Fruit fly (Drosophila melanogaster) whole organism, prepupa: ENCODE data around the gene ft.
A peak's percentile ranks its signal among the peaks of the same experiment; 100 is the strongest.

Source experiments
- Blimp-1 ChIP-seq: fragments of 200-800 bp; sonication (Bioruptor generic); optimal IDR thresholded peaks from 3 replicates; lab custom pipeline; 2017; ENCODE audit warnings: missing biosample characterization, missing genetic modification characterization, mild to moderate bottlenecking, moderate library complexity, missing genetic modification reagents
- CG10669 ChIP-seq: fragments of 200-800 bp; sonication (Bioruptor generic); optimal IDR thresholded peaks from 3 replicates; lab custom pipeline; 2018; ENCODE audit warnings: missing biosample characterization, mild to moderate bottlenecking, missing genetic modification characterization, moderate library complexity
- CG11294 ChIP-seq: fragments of 200-800 bp; sonication (Bioruptor generic); IDR thresholded peaks from 2 replicates; pipeline ENCODE4 v1.3.6; 2022; ENCODE audit warnings: missing biosample characterization, missing genetic modification characterization
- CG11762 ChIP-seq: fragments of 200-800 bp; sonication (Bioruptor generic); optimal IDR thresholded peaks from 3 replicates; lab custom pipeline; 2016; ENCODE audit warnings: missing biosample characterization, missing genetic modification characterization; ENCODE audit not compliant: insufficient read depth
- CG15336 ChIP-seq: fragments of 200-800 bp; sonication (Bioruptor generic); IDR thresholded peaks from 2 replicates; pipeline ENCODE4 v1.3.6; 2022; ENCODE audit warnings: missing biosample characterization, missing genetic modification characterization
- CG16779 ChIP-seq: fragments of 200-800 bp; sonication (Bioruptor generic); optimal IDR thresholded peaks from 3 replicates; lab custom pipeline; 2017; ENCODE audit warnings: missing biosample characterization, mild to moderate bottlenecking, missing genetic modification characterization
- CG3032 ChIP-seq: fragments of 200-800 bp; optimal IDR thresholded peaks from 2 replicates; lab custom pipeline; 2019; ENCODE audit warnings: missing biosample characterization, mild to moderate bottlenecking, missing genetic modification characterization, moderate library complexity
- CG31627 ChIP-seq: fragments of 200-800 bp; sonication (Bioruptor generic); optimal IDR thresholded peaks from 3 replicates; lab custom pipeline; 2016; ENCODE audit warnings: missing biosample characterization, missing genetic modification characterization
- CG32006 ChIP-seq: fragments of 200-800 bp; sonication (Bioruptor generic); optimal IDR thresholded peaks from 3 replicates; lab custom pipeline; 2017; ENCODE audit warnings: missing biosample characterization, mild to moderate bottlenecking, missing genetic modification characterization
- CG3919 ChIP-seq: fragments of 200-800 bp; sonication (Bioruptor generic); optimal IDR thresholded peaks from 3 replicates; lab custom pipeline; 2016; ENCODE audit warnings: missing biosample characterization, missing genetic modification characterization
- CG4318 ChIP-seq: fragments of 200-800 bp; sonication (Bioruptor generic); optimal IDR thresholded peaks from 3 replicates; lab custom pipeline; 2017; ENCODE audit warnings: missing biosample characterization, mild to moderate bottlenecking, missing genetic modification characterization
- CG6163 ChIP-seq: fragments of 200-800 bp; sonication (Bioruptor generic); IDR thresholded peaks from 3 replicates; pipeline ENCODE4 v1.3.6; 2022; ENCODE audit warnings: missing biosample characterization, missing genetic modification characterization
- CG6276 ChIP-seq: fragments of 200-800 bp; sonication (Bioruptor generic); optimal IDR thresholded peaks from 2 replicates; lab custom pipeline; 2017; ENCODE audit warnings: missing biosample characterization, mild to moderate bottlenecking, missing genetic modification characterization
- CG6792 ChIP-seq: fragments of 200-800 bp; sonication (Bioruptor generic); optimal IDR thresholded peaks from 3 replicates; lab custom pipeline; 2016; ENCODE audit warnings: missing biosample characterization, missing genetic modification characterization
- CG6808 ChIP-seq: fragments of 200-800 bp; sonication (Bioruptor generic); optimal IDR thresholded peaks from 3 replicates; lab custom pipeline; 2017; ENCODE audit warnings: missing biosample characterization, missing genetic modification characterization, mild to moderate bottlenecking, moderate library complexity, missing genetic modification reagents
- CG6854 ChIP-seq: fragments of 200-800 bp; sonication (Bioruptor generic); optimal IDR thresholded peaks from 2 replicates; lab custom pipeline; 2017; ENCODE audit warnings: missing biosample characterization, mild to moderate bottlenecking, missing genetic modification characterization
- CG7368 ChIP-seq: fragments of 200-800 bp; sonication (Bioruptor generic); optimal IDR thresholded peaks from 3 replicates; lab custom pipeline; 2016; ENCODE audit warnings: missing biosample characterization, missing genetic modification characterization
- Eip78C ChIP-seq: fragments of 200-800 bp; sonication (Bioruptor generic); peaks from one replicate; lab custom pipeline; 2016; ENCODE audit warnings: missing biosample characterization, missing genetic modification characterization
- Ets96B ChIP-seq: fragments of 200-800 bp; optimal IDR thresholded peaks from 2 replicates; lab custom pipeline; 2019; ENCODE audit warnings: missing biosample characterization, mild to moderate bottlenecking, missing genetic modification characterization, moderate library complexity
- Gug ChIP-seq: fragments of 200-800 bp; sonication (Bioruptor generic); IDR thresholded peaks from 2 replicates; pipeline ENCODE4 v1.3.6; 2022; ENCODE audit warnings: missing biosample characterization, missing genetic modification characterization
- Hr4 ChIP-seq: fragments of 200-800 bp; sonication (Bioruptor generic); optimal IDR thresholded peaks from 3 replicates; lab custom pipeline; 2016; ENCODE audit warnings: missing biosample characterization, missing genetic modification characterization
- Lpt ChIP-seq: fragments of 200-800 bp; sonication (Bioruptor generic); optimal IDR thresholded peaks from 3 replicates; lab custom pipeline; 2016; ENCODE audit warnings: missing biosample characterization, missing genetic modification characterization
- Met ChIP-seq: fragments of 200-800 bp; sonication (Bioruptor generic); optimal IDR thresholded peaks from 3 replicates; lab custom pipeline; 2016; ENCODE audit warnings: missing biosample characterization, missing genetic modification characterization
- Smox ChIP-seq: fragments of 200-800 bp; sonication (Bioruptor generic); optimal IDR thresholded peaks from 3 replicates; lab custom pipeline; 2016; ENCODE audit warnings: missing biosample characterization, missing genetic modification characterization
- Sox102F ChIP-seq: fragments of 200-800 bp; sonication (Bioruptor generic); optimal IDR thresholded peaks from 2 replicates; lab custom pipeline; 2016; ENCODE audit warnings: missing biosample characterization, mild to moderate bottlenecking, missing genetic modification characterization
- Sox14 ChIP-seq: fragments of 200-800 bp; sonication (Bioruptor generic); optimal IDR thresholded peaks from 3 replicates; lab custom pipeline; 2016; ENCODE audit warnings: missing biosample characterization, missing genetic modification characterization
- Sox15 ChIP-seq: fragments of 200-800 bp; sonication (Bioruptor generic); optimal IDR thresholded peaks from 3 replicates; lab custom pipeline; 2016; ENCODE audit warnings: missing biosample characterization, missing genetic modification characterization
- achi ChIP-seq: fragments of 200-800 bp; sonication (Bioruptor generic); optimal IDR thresholded peaks from 3 replicates; lab custom pipeline; 2016; ENCODE audit warnings: missing biosample characterization, missing genetic modification characterization
- acj6 ChIP-seq: fragments of 200-800 bp; sonication (Bioruptor generic); optimal IDR thresholded peaks from 3 replicates; lab custom pipeline; 2016; ENCODE audit warnings: missing biosample characterization, missing genetic modification characterization
- cyc ChIP-seq: fragments of 200-800 bp; sonication (Bioruptor generic); optimal IDR thresholded peaks from 3 replicates; lab custom pipeline; 2016; ENCODE audit warnings: missing biosample characterization, missing genetic modification characterization
- dac ChIP-seq: fragments of 200-800 bp; sonication (Bioruptor generic); optimal IDR thresholded peaks from 2 replicates; lab custom pipeline; 2017; ENCODE audit warnings: missing biosample characterization, mild to moderate bottlenecking, missing genetic modification characterization
- dsx ChIP-seq: fragments of 200-800 bp; optimal IDR thresholded peaks from 3 replicates; lab custom pipeline; 2019; ENCODE audit warnings: missing biosample characterization, mild to moderate bottlenecking, missing genetic modification characterization, moderate library complexity; ENCODE audit not compliant: poor library complexity, severe bottlenecking
- eg ChIP-seq: fragments of 200-800 bp; sonication (Bioruptor generic); IDR thresholded peaks from 3 replicates; pipeline ENCODE4 v1.3.6; 2022; ENCODE audit warnings: missing biosample characterization, missing genetic modification characterization
- esn ChIP-seq: fragments of 200-800 bp; sonication (Bioruptor generic); optimal IDR thresholded peaks from 2 replicates; lab custom pipeline; 2016; ENCODE audit warnings: missing biosample characterization, mild to moderate bottlenecking, missing genetic modification characterization, moderate library complexity
- fd59A ChIP-seq: fragments of 200-800 bp; sonication (Bioruptor generic); optimal IDR thresholded peaks from 2 replicates; lab custom pipeline; 2017; ENCODE audit warnings: missing biosample characterization, mild to moderate bottlenecking, missing genetic modification characterization, missing genetic modification reagents
- fkh ChIP-seq: fragments of 200-800 bp; sonication (Bioruptor generic); optimal IDR thresholded peaks from 3 replicates; lab custom pipeline; 2017; ENCODE audit warnings: missing biosample characterization, mild to moderate bottlenecking, missing genetic modification characterization, moderate library complexity
- net ChIP-seq: fragments of 200-800 bp; sonication (Bioruptor generic); optimal IDR thresholded peaks from 3 replicates; lab custom pipeline; 2016; ENCODE audit warnings: missing biosample characterization, missing genetic modification characterization
- pdm3 ChIP-seq: fragments of 200-800 bp; sonication (Bioruptor generic); optimal IDR thresholded peaks from 3 replicates; lab custom pipeline; 2016; ENCODE audit warnings: missing biosample characterization, missing genetic modification characterization
- salr ChIP-seq, 2 experiments: fragments of 200-800 bp; sonication (Bioruptor generic); optimal IDR thresholded peaks; 3 replicates each; lab custom pipeline; 2016 to 2018; ENCODE audit warnings: missing biosample characterization in 2 of 2, missing genetic modification characterization in 2 of 2, mild to moderate bottlenecking in 1 of 2
- spab ChIP-seq: fragments of 200-800 bp; sonication (Bioruptor generic); optimal IDR thresholded peaks from 2 replicates; lab custom pipeline; 2017; ENCODE audit warnings: missing biosample characterization, mild to moderate bottlenecking, missing genetic modification characterization, missing genetic modification reagents
- ss ChIP-seq, 2 experiments: fragments of 200-800 bp; sonication (Bioruptor generic); optimal IDR thresholded peaks; 2 replicates in 1 of 2; 3 replicates in 1 of 2; lab custom pipeline; 2017 to 2018; ENCODE audit warnings: mild to moderate bottlenecking in 2 of 2, missing biosample characterization in 2 of 2, missing genetic modification characterization in 2 of 2, moderate library complexity in 1 of 2
- svp ChIP-seq: fragments of 200-800 bp; sonication (Bioruptor generic); peaks from one replicate; lab custom pipeline; 2016; ENCODE audit warnings: missing biosample characterization, missing genetic modification characterization
- topi ChIP-seq: fragments of 200-800 bp; sonication (Bioruptor generic); optimal IDR thresholded peaks from 3 replicates; lab custom pipeline; 2016; ENCODE audit warnings: missing biosample characterization, missing genetic modification characterization
- vri ChIP-seq: fragments of 200-800 bp; sonication (Bioruptor generic); optimal IDR thresholded peaks from 3 replicates; lab custom pipeline; 2016; ENCODE audit warnings: missing biosample characterization, mild to moderate bottlenecking, missing genetic modification characterization

Gene ft

DNA sequence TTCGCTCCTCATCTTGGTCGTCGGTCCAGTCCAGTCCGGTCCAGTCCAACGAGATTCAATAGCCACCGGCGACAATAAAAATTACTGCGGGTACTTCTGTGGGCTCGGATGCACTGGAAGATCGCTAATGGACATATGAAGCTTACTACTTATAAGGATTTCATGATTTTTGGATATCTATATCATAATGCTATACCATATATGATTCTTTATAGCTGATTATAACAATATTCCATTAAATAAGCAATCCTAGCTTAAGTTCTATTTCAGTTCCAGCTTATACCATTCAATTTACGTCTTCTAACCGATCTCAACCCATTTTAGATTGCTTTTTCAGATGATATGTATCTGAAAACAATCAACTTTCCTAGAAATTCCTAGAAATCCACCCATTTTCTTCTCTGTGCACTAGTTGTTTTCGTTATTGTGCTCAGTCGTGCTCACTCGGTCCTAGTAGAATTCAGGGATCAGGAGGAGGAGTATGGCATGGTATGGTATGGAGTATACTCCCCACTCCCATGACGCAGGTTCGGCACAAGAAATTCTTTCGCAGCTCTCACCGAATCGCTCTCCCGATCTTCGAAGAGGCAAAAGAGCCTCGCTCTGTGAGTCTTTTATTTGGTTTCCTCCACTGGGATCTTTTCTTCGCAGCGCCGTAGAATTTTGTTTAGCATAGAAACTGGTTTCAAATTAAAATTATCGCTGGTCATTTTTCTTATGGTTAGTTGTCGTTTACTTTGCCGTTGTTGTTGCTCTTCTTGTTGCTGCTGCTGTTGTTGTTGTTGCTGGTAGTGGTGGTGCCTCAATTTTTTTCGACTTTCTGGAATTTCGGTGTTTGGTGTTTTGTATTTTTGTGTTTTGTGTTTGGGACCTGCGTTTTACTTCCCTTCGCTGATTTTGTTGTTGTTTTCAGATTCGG lies 665 bp upstream of the ft start (continued):
- TF ChIP-seq Gug (GFP tag; lab: Robert Waterston, UW) (peak; percentile 74), CG15336 (peak; percentile 85), CG3919 (GFP tag; lab: Kevin White, UChicago) (peak; percentile 78), Ets96B (peak; percentile 80), Met (GFP tag; lab: Kevin White, UChicago) (peak; percentile 90), fkh (GFP tag; lab: Kevin White, UChicago) (no peak), CG6808 (GFP tag; lab: Kevin White, UChicago) (peak; percentile 96), spab (GFP tag; lab: Kevin White, UChicago) (peak; percentile 97), topi (GFP tag; lab: Kevin White, UChicago) (peak; percentile 63), eg (peak; percentile 66; the same call in 2 of the 3 replicates), salr (GFP tag; optimal IDR thresholded peaks at IDR 0.05; lab: Kevin White, UChicago) (peak; percentile 70 to 87), CG11762 (GFP tag; lab: Kevin White, UChicago) (peak; percentile 90), Sox15 (GFP tag; lab: Kevin White, UChicago) (peak; percentile 59), Eip78C (GFP tag; lab: Kevin White, UChicago) (peak; percentile 96), achi (GFP tag; lab: Kevin White, UChicago) (peak; percentile 83), CG6276 (peak; percentile 90), acj6 (GFP tag; lab: Kevin White, UChicago) (peak; percentile 79), CG11294 (GFP tag; lab: Robert Waterston, UW) (peak; percentile 55; the same call in 1 of the 2 replicates), CG6854 (peak; percentile 47)

DNA sequence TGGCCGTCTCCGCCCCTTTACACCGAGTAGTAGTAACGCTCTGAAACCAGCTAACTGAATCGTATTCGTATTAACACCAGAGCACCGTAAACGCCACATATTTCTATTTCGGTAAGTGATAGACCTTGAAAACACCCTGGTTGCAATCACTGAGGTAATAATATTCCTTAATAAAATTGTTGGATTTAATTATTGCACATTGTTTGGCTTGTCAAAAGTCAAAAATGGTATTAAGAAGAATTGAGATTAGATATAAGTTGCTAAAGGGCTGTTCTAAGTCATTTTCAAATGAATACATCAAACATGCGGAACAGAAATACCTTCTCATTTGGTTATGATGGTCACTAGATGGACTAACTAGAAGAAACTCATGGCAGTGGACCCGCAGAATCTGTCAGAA lies 2.8 kb downstream of the ft start:
- TF ChIP-seq dsx (GFP tag; lab: Kevin White, UChicago): no peak
- TF ChIP-seq net: no peak
- no peak for TF ChIP-seq salr (GFP tag; optimal IDR thresholded peaks at IDR 0.05; lab: Kevin White, UChicago)

DNA sequence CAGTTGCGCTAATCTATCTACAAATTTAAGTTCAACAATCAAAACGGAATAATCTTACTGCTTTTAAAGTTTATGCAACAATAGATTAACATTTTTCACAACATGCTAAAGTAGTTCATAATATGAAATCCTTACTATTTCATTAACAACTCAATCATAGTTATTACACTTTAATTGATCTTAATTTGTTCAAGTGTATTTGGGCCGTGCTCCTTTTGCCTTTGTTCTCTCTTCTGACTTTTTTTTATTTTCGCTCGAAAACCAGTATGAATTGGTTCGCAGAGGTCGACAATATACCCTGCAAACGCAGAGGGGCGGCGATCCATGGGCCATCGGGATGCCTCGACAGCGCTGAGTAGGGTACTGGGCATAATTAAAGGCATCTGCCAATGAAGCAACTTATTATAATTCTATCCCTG lies 10.3 kb downstream of the ft start:
- TF ChIP-seq Sox102F (GFP tag; lab: Kevin White, UChicago) (peak; percentile 53), ss (GFP tag; optimal IDR thresholded peaks at IDR 0.05; lab: Kevin White, UChicago) (peak; percentile 85 to 89), CG32006 (no peak), Smox (GFP tag; lab: Kevin White, UChicago) (peak; percentile 39), topi (GFP tag; lab: Kevin White, UChicago) (peak; percentile 64), CG6854 (no peak), CG16779 (tag; lab: Kevin White, UChicago) (peak; percentile 42), dac (no peak), pdm3 (GFP tag; lab: Kevin White, UChicago) (no peak), Blimp-1 (peak; percentile 28), cyc (GFP tag; lab: Kevin White, UChicago) (peak; percentile 54), CG6163 (GFP tag; lab: Robert Waterston, UW) (peak; percentile 76), svp (peak; percentile 83), salr (GFP tag; optimal IDR thresholded peaks at IDR 0.05; lab: Kevin White, UChicago) (peak in 1 of 2 experiments; percentile 30), achi (GFP tag; lab: Kevin White, UChicago) (peak; percentile 59), CG6276 (no peak), fd59A (GFP tag; lab: Kevin White, UChicago) (peak; percentile 56), Sox14 (GFP tag; lab: Kevin White, UChicago) (no peak), CG6792 (GFP tag; lab: Kevin White, UChicago) (peak; percentile 62), net (peak; percentile 37), CG31627 (GFP tag; lab: Kevin White, UChicago) (peak; percentile 28), CG10669 (GFP tag; lab: Kevin White, UChicago) (peak; percentile 72), eg (0 out of 3 replicates have a peak, but pooled peaks have one; percentile 15), CG3032 (tag; lab: Kevin White, UChicago) (peak; percentile 89), dsx (GFP tag; lab: Kevin White, UChicago) (peak; percentile 66), CG7368 (GFP tag; lab: Kevin White, UChicago) (peak; percentile 47), Lpt (no peak), vri (GFP tag; lab: Kevin White, UChicago) (no peak), CG4318 (GFP tag; lab: Kevin White, UChicago) (no peak), CG6808 (GFP tag; lab: Kevin White, UChicago) (peak; percentile 87), Ets96B (peak; percentile 86), esn (GFP tag; lab: Kevin White, UChicago) (no peak), Hr4 (GFP tag; lab: Kevin White, UChicago) (no peak)
